Worm (Caenorhabditis elegans) whole organism, young adult: ENCODE data around the gene cpt-5.

ENCODE experiments used
- ceh-58 ChIP-seq: fragments of 200-800 bp; sonication (Bioruptor generic); IDR thresholded peaks from 2 replicates; pipeline ENCODE4 v1.3.6; 2022; ENCODE audit warnings: missing genetic modification characterization, missing compliant biosample characterization
- dpl-1 ChIP-seq: fragments of 150-350 bp; optimal IDR thresholded peaks from 2 replicates; lab custom pipeline; 2014; ENCODE audit warnings: missing biosample characterization, missing genetic modification reagents, missing genetic modification characterization
- hlh-12 ChIP-seq: sonication (generic microtip); optimal IDR thresholded peaks from 2 replicates; lab custom pipeline; 2016; ENCODE audit warnings: missing genetic modification characterization, missing compliant biosample characterization
- pha-4 ChIP-seq: fragments of 150-350 bp; sonication (generic microtip); optimal IDR thresholded peaks from 2 replicates; lab custom pipeline; 2014; ENCODE audit warnings: missing biosample characterization, missing genetic modification reagents, missing genetic modification characterization
- tbp1 ChIP-seq: fragments of 200-800 bp; sonication (Bioruptor generic); optimal IDR thresholded peaks from 2 replicates; lab custom pipeline; 2018; ENCODE audit warnings: mild to moderate bottlenecking, missing genetic modification characterization, missing compliant biosample characterization
- unc-62 ChIP-seq: fragments of 150-350 bp; optimal IDR thresholded peaks from 2 replicates; lab custom pipeline; 2014; ENCODE audit warnings: missing biosample characterization, missing genetic modification reagents, missing genetic modification characterization
- ztf-22 ChIP-seq: fragments of 200-800 bp; sonication (Bioruptor generic); optimal IDR thresholded peaks from 2 replicates; lab custom pipeline; 2018; ENCODE audit warnings: mild to moderate bottlenecking, missing genetic modification characterization, moderate library complexity, missing compliant biosample characterization
- ztf-6 ChIP-seq: fragments of 200-800 bp; sonication (Bioruptor generic); IDR thresholded peaks from 2 replicates; pipeline ENCODE4 v1.3.6; 2022; ENCODE audit warnings: missing genetic modification reagents, missing genetic modification characterization, missing compliant biosample characterization

DNA sequence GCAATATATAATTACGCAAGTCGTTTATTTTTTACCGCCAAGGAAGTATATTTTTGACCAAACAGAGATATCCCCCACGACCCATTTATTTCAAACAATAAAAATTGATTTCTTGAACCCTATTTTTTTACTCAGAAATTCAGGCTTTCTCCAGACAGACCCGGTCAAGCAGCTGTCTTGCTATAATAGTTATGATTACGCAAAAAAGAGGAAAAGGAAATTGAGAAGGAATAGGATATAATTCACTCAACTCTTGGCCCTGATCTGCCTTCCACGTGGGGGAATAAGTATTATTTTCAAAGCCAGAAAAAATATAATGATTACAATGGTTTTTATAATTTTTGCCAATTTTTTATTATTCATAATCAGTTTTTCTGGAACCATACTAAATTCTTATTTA lies 15.9 kb upstream of the cpt-5 start, which contains the start of gene srx-136:
- TF ChIP-seq tbp1 (GFP tag; lab: Kevin White, UChicago) (no peak), dpl-1 (GFP tag; lab: Kevin White, UChicago) (no peak), ceh-58 (GFP tag; lab: Robert Waterston, UW) (no peak), pha-4 (tag; lab: Kevin White, UChicago) (no peak), ztf-22 (GFP tag; lab: Kevin White, UChicago) (no peak), unc-62 (GFP tag; lab: Kevin White, UChicago) (no peak), ztf-6 (GFP tag; lab: Robert Waterston, UW) (no peak), hlh-12 (tag; lab: Kevin White, UChicago) (no peak)
